Worm (Caenorhabditis elegans) whole organism, late embryonic: ENCODE measurements around the gene K01D12.8.

ENCODE experiments used
- C08G9.2 ChIP-seq: sonication (generic microtip); optimal IDR thresholded peaks from 2 replicates; lab custom pipeline; 2016; ENCODE audit warnings: mild to moderate bottlenecking, missing genetic modification characterization, moderate library complexity, missing compliant biosample characterization
- C38D4.7 ChIP-seq: fragments of 200-800 bp; sonication (Bioruptor generic); optimal IDR thresholded peaks from 2 replicates; lab custom pipeline; 2018; ENCODE audit warnings: mild to moderate bottlenecking, missing genetic modification characterization, moderate library complexity, missing compliant biosample characterization
- F13H6.1 ChIP-seq: sonication (generic microtip); optimal IDR thresholded peaks from 2 replicates; lab custom pipeline; 2016; ENCODE audit warnings: missing genetic modification characterization, missing compliant biosample characterization
- K02D7.2 ChIP-seq: sonication (generic microtip); optimal IDR thresholded peaks from 2 replicates; lab custom pipeline; 2017; ENCODE audit warnings: mild to moderate bottlenecking, missing genetic modification characterization, missing compliant biosample characterization
- K09A11.1 ChIP-seq: sonication (generic microtip); optimal IDR thresholded peaks from 2 replicates; lab custom pipeline; 2017; ENCODE audit warnings: antibody characterized with exemption, mild to moderate bottlenecking, missing genetic modification characterization, missing compliant biosample characterization; ENCODE audit not compliant: insufficient read depth
- T23F11.4 ChIP-seq: fragments of 200-800 bp; sonication (Bioruptor generic); optimal IDR thresholded peaks from 2 replicates; lab custom pipeline; 2018; ENCODE audit warnings: mild to moderate bottlenecking, missing genetic modification characterization, missing compliant biosample characterization
- ahr-1 ChIP-seq: sonication (generic microtip); optimal IDR thresholded peaks from 2 replicates; lab custom pipeline; 2016; ENCODE audit warnings: missing genetic modification characterization, missing compliant biosample characterization
- ama-1 ChIP-seq: fragments of 150-350 bp; optimal IDR thresholded peaks from 2 replicates; lab custom pipeline; 2014
- ceh-14 ChIP-seq: sonication (generic microtip); optimal IDR thresholded peaks from 2 replicates; lab custom pipeline; 2016; ENCODE audit warnings: missing genotype, missing genetic modification characterization, missing compliant biosample characterization
- ceh-18 ChIP-seq: sonication (generic microtip); optimal IDR thresholded peaks from 2 replicates; lab custom pipeline; 2016; ENCODE audit warnings: missing genetic modification characterization, missing compliant biosample characterization
- ceh-22 ChIP-seq: sonication (generic microtip); optimal IDR thresholded peaks from 2 replicates; lab custom pipeline; 2017; ENCODE audit warnings: missing biosample characterization, missing genetic modification characterization
- ceh-24 ChIP-seq: sonication (generic microtip); optimal IDR thresholded peaks from 2 replicates; lab custom pipeline; 2016; ENCODE audit warnings: mild to moderate bottlenecking, missing genetic modification characterization, missing compliant biosample characterization
- ceh-31 ChIP-seq: sonication (generic microtip); optimal IDR thresholded peaks from 2 replicates; lab custom pipeline; 2016; ENCODE audit warnings: missing genetic modification characterization, missing compliant biosample characterization
- ceh-6 ChIP-seq: fragments of 200-800 bp; sonication (Bioruptor generic); optimal IDR thresholded peaks from 2 replicates; lab custom pipeline; 2018; ENCODE audit warnings: mild to moderate bottlenecking, missing genetic modification characterization, missing compliant biosample characterization
- che-1 ChIP-seq: sonication (generic microtip); optimal IDR thresholded peaks from 2 replicates; lab custom pipeline; 2016; ENCODE audit warnings: mild to moderate bottlenecking, missing genetic modification characterization, missing compliant biosample characterization
- dmd-4 ChIP-seq: sonication (generic microtip); optimal IDR thresholded peaks from 2 replicates; lab custom pipeline; 2016; ENCODE audit warnings: borderline replicate concordance, missing genetic modification characterization, missing compliant biosample characterization
- dve-1 ChIP-seq: sonication (generic microtip); optimal IDR thresholded peaks from 2 replicates; lab custom pipeline; 2017; ENCODE audit warnings: antibody characterized with exemption, mild to moderate bottlenecking, missing genetic modification characterization, missing compliant biosample characterization
- elt-2 ChIP-seq: sonication (generic microtip); optimal IDR thresholded peaks from 2 replicates; lab custom pipeline; 2016; ENCODE audit warnings: missing genetic modification reagents, missing genetic modification characterization, missing compliant biosample characterization
- ets-4 ChIP-seq: sonication (generic microtip); optimal IDR thresholded peaks from 2 replicates; lab custom pipeline; 2016; ENCODE audit warnings: missing genetic modification characterization, missing compliant biosample characterization
- eyg-1 ChIP-seq: sonication (generic microtip); optimal IDR thresholded peaks from 2 replicates; lab custom pipeline; 2016; ENCODE audit warnings: missing genotype, missing genetic modification characterization, missing compliant biosample characterization
- fax-1 ChIP-seq: sonication (generic microtip); optimal IDR thresholded peaks from 2 replicates; lab custom pipeline; 2016; ENCODE audit warnings: missing genotype, missing genetic modification characterization, missing compliant biosample characterization
- fkh-10 ChIP-seq: fragments of 150-350 bp; optimal IDR thresholded peaks from 2 replicates; lab custom pipeline; 2014; ENCODE audit warnings: missing biosample characterization, missing genetic modification reagents, missing genetic modification characterization
- hlh-13 ChIP-seq: fragments of 200-800 bp; sonication (Bioruptor generic); optimal IDR thresholded peaks from 2 replicates; lab custom pipeline; 2018; ENCODE audit warnings: mild to moderate bottlenecking, missing genetic modification characterization, missing compliant biosample characterization
- hlh-30 ChIP-seq: sonication (generic microtip); optimal IDR thresholded peaks from 2 replicates; lab custom pipeline; 2017; ENCODE audit warnings: antibody characterized with exemption, missing genetic modification characterization, missing compliant biosample characterization; ENCODE audit not compliant: insufficient read depth
- hlh-6 ChIP-seq: sonication (generic microtip); optimal IDR thresholded peaks from 2 replicates; lab custom pipeline; 2016; ENCODE audit warnings: missing genotype, missing genetic modification characterization, missing compliant biosample characterization
- lin-11 ChIP-seq: fragments of 200-800 bp; sonication (Bioruptor generic); optimal IDR thresholded peaks from 2 replicates; lab custom pipeline; 2018; ENCODE audit warnings: mild to moderate bottlenecking, missing genetic modification characterization, missing compliant biosample characterization
- mec-3 ChIP-seq: sonication (generic microtip); optimal IDR thresholded peaks from 2 replicates; lab custom pipeline; 2016; ENCODE audit warnings: borderline replicate concordance, missing genetic modification characterization, missing compliant biosample characterization
- nhr-232 ChIP-seq: sonication (generic microtip); optimal IDR thresholded peaks from 2 replicates; lab custom pipeline; 2016; ENCODE audit warnings: missing genetic modification characterization, missing compliant biosample characterization
- odd-2 ChIP-seq: sonication (generic microtip); optimal IDR thresholded peaks from 2 replicates; lab custom pipeline; 2017; ENCODE audit warnings: antibody characterized with exemption, mild to moderate bottlenecking, missing genetic modification characterization, missing compliant biosample characterization
- pax-1 ChIP-seq: fragments of 150-350 bp; optimal IDR thresholded peaks from 2 replicates; lab custom pipeline; 2014; ENCODE audit warnings: missing biosample characterization, missing genetic modification characterization
- pha-4 ChIP-seq: fragments of 150-350 bp; optimal IDR thresholded peaks from 2 replicates; lab custom pipeline; 2018; ENCODE audit warnings: missing biosample characterization, missing genetic modification reagents, missing genetic modification characterization
- pros-1 ChIP-seq: fragments of 150-350 bp; optimal IDR thresholded peaks from 2 replicates; lab custom pipeline; 2014; ENCODE audit warnings: missing biosample characterization, missing genetic modification reagents, missing genetic modification characterization
- ref-2 ChIP-seq: sonication (generic microtip); optimal IDR thresholded peaks from 2 replicates; lab custom pipeline; 2016; ENCODE audit warnings: missing genetic modification characterization, missing compliant biosample characterization
- rnt-1 ChIP-seq: sonication (generic microtip); optimal IDR thresholded peaks from 2 replicates; lab custom pipeline; 2016; ENCODE audit warnings: missing genetic modification characterization, missing compliant biosample characterization
- sdc-2 ChIP-seq: sonication (generic microtip); optimal IDR thresholded peaks from 2 replicates; lab custom pipeline; 2016; ENCODE audit warnings: missing genotype, missing genetic modification characterization, missing compliant biosample characterization
- sox-4 ChIP-seq: sonication (generic microtip); optimal IDR thresholded peaks from 2 replicates; lab custom pipeline; 2017; ENCODE audit warnings: mild to moderate bottlenecking, missing genetic modification characterization, inconsistent platforms, missing compliant biosample characterization
- syd-9 ChIP-seq: sonication (generic microtip); optimal IDR thresholded peaks from 2 replicates; lab custom pipeline; 2016; ENCODE audit warnings: mild to moderate bottlenecking, missing genetic modification characterization, moderate library complexity, missing compliant biosample characterization
- tbx-2 ChIP-seq: sonication (generic microtip); optimal IDR thresholded peaks from 2 replicates; lab custom pipeline; 2016; ENCODE audit warnings: missing genetic modification characterization, missing compliant biosample characterization
- tbx-7 ChIP-seq: sonication (generic microtip); optimal IDR thresholded peaks from 2 replicates; lab custom pipeline; 2016; ENCODE audit warnings: missing genotype, missing genetic modification characterization, missing compliant biosample characterization
- ttx-3 ChIP-seq: sonication (generic microtip); optimal IDR thresholded peaks from 2 replicates; lab custom pipeline; 2016; ENCODE audit warnings: missing genetic modification reagents, missing genetic modification characterization, missing compliant biosample characterization
- unc-42 ChIP-seq: sonication (generic microtip); optimal IDR thresholded peaks from 2 replicates; lab custom pipeline; 2016; ENCODE audit warnings: missing genotype, missing genetic modification characterization, missing compliant biosample characterization
- ztf-16 ChIP-seq: sonication (generic microtip); optimal IDR thresholded peaks from 2 replicates; lab custom pipeline; 2017; ENCODE audit warnings: missing genetic modification characterization, missing compliant biosample characterization

The K01D12.8 gene

ce11 chrV:12413651-12414114 is 11.2 kb downstream of the K01D12.8 start, which contains the start of gene cdr-6:
Gene cdr-6 (minus strand): TSS chrV:12413701.
- TF ChIP-seq syd-9 (tag; lab: Kevin White, UChicago) (no peak), rnt-1 (tag; lab: Kevin White, UChicago) (no peak), eyg-1 (tag; lab: Kevin White, UChicago) (no peak), tbx-7 (tag; lab: Kevin White, UChicago) (no peak), C08G9.2 (tag; lab: Kevin White, UChicago) (no peak), ceh-14 (tag; lab: Kevin White, UChicago) (no peak), K09A11.1 (no peak), ceh-24 (tag; lab: Kevin White, UChicago) (no peak), nhr-232 (tag; lab: Kevin White, UChicago) (no peak), fax-1 (no peak), ceh-6 (no peak), unc-42 (tag; lab: Kevin White, UChicago) (no peak), tbx-2 (tag; lab: Kevin White, UChicago) (no peak), T23F11.4 (no peak), lin-11 (tag; lab: Kevin White, UChicago) (no peak), pha-4 (tag; lab: Kevin White, UChicago) (no peak), hlh-6 (no peak), che-1 (tag; lab: Kevin White, UChicago) (no peak), ceh-18 (no peak), ets-4 (tag; lab: Kevin White, UChicago) (no peak)
- TF ChIP-seq, all 69 proteins: peak for 0

- TF ChIP-seq eyg-1 (tag; lab: Kevin White, UChicago) (no peak), ets-4 (tag; lab: Kevin White, UChicago) (no peak), pros-1 (tag; lab: Kevin White, UChicago) (no peak), ttx-3 (no peak), mec-3 (tag; lab: Kevin White, UChicago) (no peak), tbx-2 (tag; lab: Kevin White, UChicago) (no peak), lin-11 (tag; lab: Kevin White, UChicago) (no peak), ama-1 (lab: Kevin White, UChicago) (no peak), odd-2 (tag; lab: Kevin White, UChicago) (no peak), elt-2 (no peak), ahr-1 (tag; lab: Kevin White, UChicago) (no peak), dmd-4 (tag; lab: Kevin White, UChicago) (no peak), ceh-31 (tag; lab: Kevin White, UChicago) (no peak)
These were observed 11.9 kb downstream of the K01D12.8 start for ce11 chrV:12414362-12414761.

ce11 chrV:12415656-12416055 is 13.2 kb downstream of the K01D12.8 start, which contains the start of gene cdr-2:
Gene cdr-2 (minus strand): TSS chrV:12415709.
- TF ChIP-seq C38D4.7 (GFP tag; lab: Kevin White, UChicago) (no peak), fkh-10 (no peak), hlh-30 (no peak), hlh-13 (no peak), C08G9.2 (tag; lab: Kevin White, UChicago) (no peak), ceh-14 (tag; lab: Kevin White, UChicago) (no peak), ama-1 (lab: Kevin White, UChicago) (no peak)

- TF ChIP-seq sox-4 (tag; lab: Kevin White, UChicago) = no peak
These were observed 14.8 kb downstream of the K01D12.8 start, which contains the start of gene cdr-3 for ce11 chrV:12417277-12417676. Gene cdr-3 (minus strand): TSS chrV:12417377.

- no peak for TF ChIP-seq ztf-16
- TF ChIP-seq ahr-1 (tag; lab: Kevin White, UChicago) = no peak
- no peak for TF ChIP-seq ceh-6
- no peak for TF ChIP-seq ceh-24 (tag; lab: Kevin White, UChicago)
- TF ChIP-seq pax-1 (tag; lab: Kevin White, UChicago) = no peak
- no peak for TF ChIP-seq K02D7.2 (tag; lab: Kevin White, UChicago)
- no peak for TF ChIP-seq ceh-31 (tag; lab: Kevin White, UChicago)
- no peak for TF ChIP-seq F13H6.1 (tag; lab: Kevin White, UChicago)
- TF ChIP-seq ref-2 (tag; lab: Kevin White, UChicago) = no peak
- no peak for TF ChIP-seq ceh-22
- TF ChIP-seq dve-1 (tag; lab: Kevin White, UChicago) = no peak
- TF ChIP-seq sdc-2 = no peak
- TF ChIP-seq, all 69 proteins: peak for 0
These were observed 15.8 kb downstream of the K01D12.8 start, which contains the start of gene C54D10.3 for ce11 chrV:12418292-12418691. Gene C54D10.3 (plus strand): TSS chrV:12418592.
